Worm (Caenorhabditis elegans): ENCODE results near the gene 2L52.1.

- TF ChIP-seq F13H6.1 (tag; optimal IDR thresholded peaks at IDR 0.05) (no peak), pqm-1 (tag; optimal IDR thresholded peaks at IDR 0.05) (no peak), elt-2 (tag; optimal IDR thresholded peaks at IDR 0.05) (no peak), sox-4 (tag; optimal IDR thresholded peaks at IDR 0.05) (no peak), unc-55 (GFP tag; optimal IDR thresholded peaks at IDR 0.05) (no peak), pat-9 (tag; optimal IDR thresholded peaks at IDR 0.05) (no peak), pag-3 (tag; optimal IDR thresholded peaks at IDR 0.05; ENCODE audit: borderline replicate concordance) (no peak), fkh-6 (tag; optimal IDR thresholded peaks at IDR 0.05) (no peak), fkh-10 (GFP tag; optimal IDR thresholded peaks at IDR 0.05) (no peak), nfya-1 (tag; optimal IDR thresholded peaks at IDR 0.05) (no peak), gmeb-2 (tag; optimal IDR thresholded peaks at IDR 0.05) (no peak), unc-86 (tag; optimal IDR thresholded peaks at IDR 0.05) (no peak), fax-1 (tag; optimal IDR thresholded peaks at IDR 0.05) (no peak)
These were observed 26.6 kb downstream of the 2L52.1 start, which contains the start of gene F23F1.4 for ce11 chrII:28283-28682.

All from whole organism, late embryonic.